Worm (Caenorhabditis elegans): ENCODE data around the gene bath-19.

- no peak for TF ChIP-seq blmp-1 (tag; optimal IDR thresholded peaks at IDR 0.05)
- no peak for TF ChIP-seq unc-39 (tag; optimal IDR thresholded peaks at IDR 0.05)
- no peak for TF ChIP-seq mls-2 (tag; optimal IDR thresholded peaks at IDR 0.05)
- no peak for TF ChIP-seq lin-13 (tag; optimal IDR thresholded peaks at IDR 0.05)
- TF ChIP-seq flh-1 (GFP tag; optimal IDR thresholded peaks at IDR 0.05) = no peak
- no peak for TF ChIP-seq pha-4 (tag; optimal IDR thresholded peaks at IDR 0.05)
- TF ChIP-seq nhr-28 (tag; optimal IDR thresholded peaks at IDR 0.05) = no peak
- no peak for TF ChIP-seq ces-1 (GFP tag; optimal IDR thresholded peaks at IDR 0.05)
- no peak for TF ChIP-seq nhr-12 (tag; optimal IDR thresholded peaks at IDR 0.05)
- no peak for TF ChIP-seq unc-62 (GFP tag; optimal IDR thresholded peaks at IDR 0.05)
- no peak for TF ChIP-seq mep-1 (tag; optimal IDR thresholded peaks at IDR 0.05)
- TF ChIP-seq lsy-2 (tag; optimal IDR thresholded peaks at IDR 0.05) = no peak
- TF ChIP-seq ztf-11 (tag; optimal IDR thresholded peaks at IDR 0.05) = no peak
Measured at ce11 chrII:2075513-2075912, 36.3 kb upstream of the bath-19 start, which contains the start of gene F07E5.8.
